Worm (Caenorhabditis elegans) whole organism, early embryonic: Measurements from ENCODE around the gene EEED8.13.

Source experiments
- B0310.2 ChIP-seq: sonication (generic microtip); optimal IDR thresholded peaks from 2 replicates; lab custom pipeline; 2016; ENCODE audit warnings: mild to moderate bottlenecking, missing genetic modification characterization, missing compliant biosample characterization
- F13C5.2 ChIP-seq: sonication (generic microtip); optimal IDR thresholded peaks from 2 replicates; lab custom pipeline; 2017; ENCODE audit warnings: mild to moderate bottlenecking, missing genetic modification characterization, inconsistent platforms, missing compliant biosample characterization
- aly-1 ChIP-seq: sonication (generic microtip); optimal IDR thresholded peaks from 2 replicates; lab custom pipeline; 2016; ENCODE audit warnings: missing genetic modification characterization, missing compliant biosample characterization
- ama-1 ChIP-seq: fragments of 150-350 bp; optimal IDR thresholded peaks from 2 replicates; lab custom pipeline; 2014
- ceh-13 ChIP-seq: fragments of 200-800 bp; sonication (Bioruptor generic); optimal IDR thresholded peaks from 2 replicates; lab custom pipeline; 2018; ENCODE audit warnings: mild to moderate bottlenecking, missing genetic modification characterization, missing compliant biosample characterization
- ceh-36 ChIP-seq: sonication (generic microtip); optimal IDR thresholded peaks from 2 replicates; lab custom pipeline; 2016; ENCODE audit warnings: missing genetic modification characterization, inconsistent platforms, missing compliant biosample characterization
- ets-7 ChIP-seq: sonication (generic microtip); optimal IDR thresholded peaks from 2 replicates; lab custom pipeline; 2016; ENCODE audit warnings: missing genotype, missing genetic modification characterization, missing compliant biosample characterization
- flt-1 ChIP-seq: fragments of 200-800 bp; sonication (Bioruptor generic); IDR thresholded peaks from 2 replicates; pipeline ENCODE4 v1.3.6; 2022; ENCODE audit warnings: missing genetic modification characterization, missing compliant biosample characterization
- hmbx-1 ChIP-seq: sonication (generic microtip); optimal IDR thresholded peaks from 2 replicates; lab custom pipeline; 2016; ENCODE audit warnings: mild to moderate bottlenecking, missing genetic modification characterization, missing compliant biosample characterization
- hmg-4 ChIP-seq: fragments of 200-800 bp; sonication (Bioruptor generic); optimal IDR thresholded peaks from 2 replicates; lab custom pipeline; 2018; ENCODE audit warnings: mild to moderate bottlenecking, missing genetic modification characterization, missing compliant biosample characterization
- hnd-1 ChIP-seq: sonication (generic microtip); optimal IDR thresholded peaks from 2 replicates; lab custom pipeline; 2016; ENCODE audit warnings: missing genetic modification characterization, missing compliant biosample characterization
- pes-1 ChIP-seq: fragments of 200-800 bp; sonication (Bioruptor generic); IDR thresholded peaks from 2 replicates; pipeline ENCODE4 v1.3.6; 2022; ENCODE audit warnings: missing genetic modification reagents, missing genetic modification characterization, missing compliant biosample characterization
- scrt-1 ChIP-seq: fragments of 200-800 bp; sonication (Bioruptor generic); IDR thresholded peaks from 2 replicates; pipeline ENCODE4 v1.3.6; 2022; ENCODE audit warnings: missing genetic modification characterization, missing compliant biosample characterization
- sea-1 ChIP-seq: fragments of 200-800 bp; sonication (Bioruptor generic); conservative IDR thresholded peaks from 2 replicates; pipeline ENCODE4 v1.3.6; 2022; ENCODE audit warnings: missing genetic modification characterization, missing compliant biosample characterization
- tbx-11 ChIP-seq: fragments of 200-800 bp; sonication (Bioruptor generic); IDR thresholded peaks from 2 replicates; pipeline ENCODE4 v1.3.6; 2022; ENCODE audit warnings: missing genetic modification characterization, missing compliant biosample characterization
- tbx-37 ChIP-seq: fragments of 200-800 bp; sonication (Bioruptor generic); conservative IDR thresholded peaks from 2 replicates; pipeline ENCODE4 v1.3.6; 2022; ENCODE audit warnings: missing genetic modification reagents, missing genetic modification characterization, missing compliant biosample characterization
- tra-4 ChIP-seq: sonication (generic microtip); optimal IDR thresholded peaks from 2 replicates; lab custom pipeline; 2017; ENCODE audit warnings: missing genetic modification characterization, missing compliant biosample characterization

EEED8.13 gene

ce11 chrII:5451278-5451677 lies 38.9 kb upstream of the EEED8.13 start:
- TF ChIP-seq scrt-1 (GFP tag; lab: Robert Waterston, UW) = no peak

ce11 chrII:5449620-5450019 lies 37.3 kb upstream of the EEED8.13 start:
- TF ChIP-seq scrt-1 (GFP tag; lab: Robert Waterston, UW) = no peak
- TF ChIP-seq tbx-37 (GFP tag; lab: Robert Waterston, UW) = no peak
- TF ChIP-seq hnd-1 (tag; lab: Kevin White, UChicago) = no peak
- no peak for TF ChIP-seq ceh-36 (tag; lab: Kevin White, UChicago)
- TF ChIP-seq hmbx-1 = no peak
- no peak for TF ChIP-seq sea-1 (GFP tag; lab: Robert Waterston, UW)
- TF ChIP-seq aly-1 (tag; lab: Kevin White, UChicago) = no peak
- no peak for TF ChIP-seq tbx-11 (GFP tag; lab: Robert Waterston, UW)
- no peak for TF ChIP-seq hmg-4 (GFP tag; lab: Kevin White, UChicago)
- no peak for TF ChIP-seq flt-1
- TF ChIP-seq B0310.2 (tag; lab: Kevin White, UChicago) = no peak
- no peak for TF ChIP-seq pes-1 (GFP tag; lab: Robert Waterston, UW)
- no peak for TF ChIP-seq F13C5.2 (tag; lab: Kevin White, UChicago)
- no peak for TF ChIP-seq tra-4 (tag; lab: Kevin White, UChicago)
- TF ChIP-seq ama-1 (lab: Kevin White, UChicago) = no peak
- TF ChIP-seq ceh-13 (GFP tag; lab: Kevin White, UChicago) = no peak
- no peak for TF ChIP-seq ets-7

DNA sequence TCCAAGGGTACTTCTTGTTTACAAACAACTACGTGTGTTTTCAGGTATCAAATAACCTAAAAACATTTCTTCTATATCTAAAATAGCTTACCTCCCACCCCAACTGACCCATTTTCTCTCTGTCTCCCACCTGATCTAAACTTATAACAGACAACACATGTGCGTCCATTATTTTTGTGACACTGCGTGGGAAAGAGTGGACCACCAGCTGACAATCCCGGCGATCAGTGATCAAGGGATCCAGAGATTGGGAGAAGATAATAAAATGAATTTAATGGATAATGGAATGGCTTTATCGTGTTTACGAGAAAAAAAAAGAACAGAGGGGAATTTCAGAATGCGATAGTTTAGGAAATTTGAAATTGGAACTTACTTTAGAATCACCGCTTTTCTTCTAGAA lies 36.9 kb upstream of the EEED8.13 start:
- no peak for TF ChIP-seq hmg-4 (GFP tag; lab: Kevin White, UChicago)
- no peak for TF ChIP-seq aly-1 (tag; lab: Kevin White, UChicago)
- TF ChIP-seq ceh-36 (tag; lab: Kevin White, UChicago) = no peak
- no peak for TF ChIP-seq tbx-11 (GFP tag; lab: Robert Waterston, UW)
- no peak for TF ChIP-seq tra-4 (tag; lab: Kevin White, UChicago)
- no peak for TF ChIP-seq F13C5.2 (tag; lab: Kevin White, UChicago)
- no peak for TF ChIP-seq sea-1 (GFP tag; lab: Robert Waterston, UW)
- TF ChIP-seq ceh-13 (GFP tag; lab: Kevin White, UChicago) = no peak
- TF ChIP-seq flt-1 = no peak
- TF ChIP-seq tbx-37 (GFP tag; lab: Robert Waterston, UW) = no peak
- TF ChIP-seq pes-1 (GFP tag; lab: Robert Waterston, UW) = no peak
- TF ChIP-seq ama-1 (lab: Kevin White, UChicago) = no peak
- no peak for TF ChIP-seq hnd-1 (tag; lab: Kevin White, UChicago)
- TF ChIP-seq B0310.2 (tag; lab: Kevin White, UChicago) = no peak
- no peak for TF ChIP-seq scrt-1 (GFP tag; lab: Robert Waterston, UW)
- no peak for TF ChIP-seq hmbx-1
- no peak for TF ChIP-seq ets-7

DNA sequence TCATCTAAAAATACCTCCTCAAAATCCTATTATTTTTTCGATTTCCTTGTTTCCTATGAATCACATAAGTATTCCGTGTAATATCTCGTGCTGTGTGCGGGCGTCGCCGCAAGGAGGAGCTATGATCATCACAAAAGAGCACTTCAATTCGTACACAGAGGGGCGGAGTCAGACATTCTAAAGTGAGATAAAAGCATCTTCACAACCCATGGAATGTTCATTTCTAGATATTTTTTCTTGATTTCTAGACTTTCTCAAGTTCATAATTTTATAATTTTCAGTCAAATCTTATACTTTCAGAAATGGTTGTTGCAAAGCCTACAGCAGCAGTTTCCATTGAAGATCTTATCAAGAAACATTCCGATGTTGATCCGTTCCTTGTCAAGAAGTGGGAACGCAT lies 35.0 kb upstream of the EEED8.13 start, which contains the start of gene cex-1:
TSS of gene cex-1 (plus strand) at position 301 of the 400 bp plus-strand sequence.
- TF ChIP-seq ceh-36 (tag; lab: Kevin White, UChicago) = no peak
- TF ChIP-seq tbx-11 (GFP tag; lab: Robert Waterston, UW) = no peak
- no peak for TF ChIP-seq F13C5.2 (tag; lab: Kevin White, UChicago)

DNA sequence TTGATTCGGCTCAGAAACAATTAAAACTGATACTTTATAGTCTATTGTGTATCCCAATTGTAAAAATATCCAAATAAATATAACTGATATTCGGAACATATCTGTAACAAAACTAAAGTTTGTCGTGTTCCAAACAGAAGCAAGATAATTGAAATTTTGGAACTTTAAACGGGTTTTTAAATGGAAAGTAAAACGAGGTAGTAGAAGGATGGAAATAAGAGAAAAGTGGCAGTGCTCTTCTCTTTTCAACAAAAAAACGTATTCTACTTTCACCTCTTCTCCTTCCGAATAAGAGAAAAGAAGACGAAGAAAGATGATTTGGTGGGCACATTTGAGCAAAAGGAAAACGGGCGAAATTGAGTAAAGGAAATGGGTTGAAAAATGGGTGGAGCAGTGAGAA lies 34.1 kb upstream of the EEED8.13 start, which contains the start of gene nmr-1:
TSS of gene nmr-1 (minus strand) at position 101 of the 400 bp plus-strand sequence.
- TF ChIP-seq hmbx-1 = no peak
- no peak for TF ChIP-seq tbx-37 (GFP tag; lab: Robert Waterston, UW)
- TF ChIP-seq B0310.2 (tag; lab: Kevin White, UChicago) = no peak
- TF ChIP-seq scrt-1 (GFP tag; lab: Robert Waterston, UW) = no peak
- TF ChIP-seq F13C5.2 (tag; lab: Kevin White, UChicago) = no peak
- no peak for TF ChIP-seq hmg-4 (GFP tag; lab: Kevin White, UChicago)
- TF ChIP-seq ceh-36 (tag; lab: Kevin White, UChicago) = no peak
- no peak for TF ChIP-seq ama-1 (lab: Kevin White, UChicago)
- no peak for TF ChIP-seq aly-1 (tag; lab: Kevin White, UChicago)
- TF ChIP-seq tbx-11 (GFP tag; lab: Robert Waterston, UW) = no peak
- no peak for TF ChIP-seq ceh-13 (GFP tag; lab: Kevin White, UChicago)
- TF ChIP-seq ets-7 = no peak
- no peak for TF ChIP-seq pes-1 (GFP tag; lab: Robert Waterston, UW)
- no peak for TF ChIP-seq hnd-1 (tag; lab: Kevin White, UChicago)
- TF ChIP-seq tra-4 (tag; lab: Kevin White, UChicago) = no peak
- TF ChIP-seq flt-1 = no peak
- no peak for TF ChIP-seq sea-1 (GFP tag; lab: Robert Waterston, UW)

ce11 chrII:5437586-5437985 lies 25.2 kb upstream of the EEED8.13 start, which contains the start of gene F07F6.1:
F07F6.1 (plus strand) TSS chrII:5437886.
- no peak for TF ChIP-seq hmg-4 (GFP tag; lab: Kevin White, UChicago)
- no peak for TF ChIP-seq pes-1 (GFP tag; lab: Robert Waterston, UW)
- no peak for TF ChIP-seq sea-1 (GFP tag; lab: Robert Waterston, UW)
- TF ChIP-seq ceh-13 (GFP tag; lab: Kevin White, UChicago) = no peak
- no peak for TF ChIP-seq hmbx-1
- TF ChIP-seq tra-4 (tag; lab: Kevin White, UChicago) = no peak
- TF ChIP-seq ceh-36 (tag; lab: Kevin White, UChicago) = no peak
- no peak for TF ChIP-seq flt-1

DNA sequence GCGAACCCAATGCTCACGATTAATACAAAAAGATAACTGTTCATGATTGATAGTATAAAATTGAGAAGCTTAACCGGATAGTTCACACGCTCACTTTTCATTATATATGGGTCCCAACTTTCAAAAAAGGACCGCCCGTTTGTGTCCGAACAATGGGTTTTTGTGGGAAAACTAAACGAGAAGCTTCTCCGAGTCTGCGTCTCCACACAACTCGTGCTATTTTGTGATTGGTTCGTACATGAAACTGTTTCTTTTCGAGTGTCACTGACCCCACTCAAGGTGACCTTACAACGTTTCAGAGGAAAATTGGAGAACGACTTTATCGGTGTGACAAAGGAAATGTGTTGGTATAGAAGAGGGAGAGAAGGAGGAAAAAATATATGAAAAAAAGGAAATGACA lies 24.5 kb upstream of the EEED8.13 start, which contains the start of gene dct-5:
TSS of gene dct-5 (minus strand) at position 101 of the 400 bp plus-strand sequence.
- TF ChIP-seq ceh-36 (tag; lab: Kevin White, UChicago) (no peak), flt-1 (no peak), tbx-11 (GFP tag; lab: Robert Waterston, UW) (no peak), sea-1 (GFP tag; lab: Robert Waterston, UW) (no peak), ets-7 (no peak), B0310.2 (tag; lab: Kevin White, UChicago) (no peak), ama-1 (lab: Kevin White, UChicago) (no peak), aly-1 (tag; lab: Kevin White, UChicago) (no peak), F13C5.2 (tag; lab: Kevin White, UChicago) (no peak), ceh-13 (GFP tag; lab: Kevin White, UChicago) (no peak), pes-1 (GFP tag; lab: Robert Waterston, UW) (no peak), hmbx-1 (no peak), hmg-4 (GFP tag; lab: Kevin White, UChicago) (no peak), tra-4 (tag; lab: Kevin White, UChicago) (no peak), hnd-1 (tag; lab: Kevin White, UChicago) (no peak), scrt-1 (GFP tag; lab: Robert Waterston, UW) (no peak), tbx-37 (GFP tag; lab: Robert Waterston, UW) (no peak)
